Worm (Caenorhabditis elegans): Measurements from ENCODE around the gene Y102A5C.4.

The Y102A5C.4 gene

ce11 chrV:16965655-16966054 lies 43.6 kb downstream of the Y102A5C.4 start, which contains the start of gene efl-1:
Gene efl-1 (minus strand): TSS chrV:16965675.
- no peak for TF ChIP-seq tab-1 (GFP tag; IDR thresholded peaks at IDR 0.05)
- no peak for TF ChIP-seq ref-1 (GFP tag; conservative IDR thresholded peaks at IDR 0.05)
- no peak for TF ChIP-seq med-1 (GFP tag; optimal IDR thresholded peaks at IDR 0.05; ENCODE audit: insufficient read depth)
- TF ChIP-seq cog-1 (tag; optimal IDR thresholded peaks at IDR 0.05): no peak
- peak; percentile 65; the same call in 1 of the 2 replicates for TF ChIP-seq ztf-23 (GFP tag; IDR thresholded peaks at IDR 0.05)
- TF ChIP-seq T22C8.4 (GFP tag; IDR thresholded peaks at IDR 0.05): no peak
- no peak for TF ChIP-seq klf-2 (GFP tag; conservative IDR thresholded peaks at IDR 0.05)

- TF ChIP-seq T22C8.4 (GFP tag; IDR thresholded peaks at IDR 0.05) (no peak), flt-1 (GFP tag; IDR thresholded peaks at IDR 0.05) (no peak), med-1 (GFP tag; optimal IDR thresholded peaks at IDR 0.05; ENCODE audit: insufficient read depth) (no peak), tab-1 (GFP tag; IDR thresholded peaks at IDR 0.05) (no peak)
These were observed 44.6 kb downstream of the Y102A5C.4 start, which contains the start of gene fbxa-90 for ce11 chrV:16966636-16967035. Gene fbxa-90 (plus strand): TSS chrV:16966814.

ce11 chrV:16972134-16972533 lies 50.1 kb downstream of the Y102A5C.4 start, which contains the start of gene srh-119:
Gene srh-119 (plus strand): TSS chrV:16972434.
- TF ChIP-seq ztf-29 (GFP tag; IDR thresholded peaks at IDR 0.05): no peak
- no peak for TF ChIP-seq T22C8.4 (GFP tag; IDR thresholded peaks at IDR 0.05)
- TF ChIP-seq med-1 (GFP tag; optimal IDR thresholded peaks at IDR 0.05; ENCODE audit: insufficient read depth): no peak
- TF ChIP-seq tab-1 (GFP tag; IDR thresholded peaks at IDR 0.05): no peak
- TF ChIP-seq klf-2 (GFP tag; conservative IDR thresholded peaks at IDR 0.05): no peak
- TF ChIP-seq ref-1 (GFP tag; conservative IDR thresholded peaks at IDR 0.05): no peak
- no peak for TF ChIP-seq cog-1 (tag; optimal IDR thresholded peaks at IDR 0.05)

ce11 chrV:16973338-16973737 lies 51.3 kb downstream of the Y102A5C.4 start:
- TF ChIP-seq T22C8.4 (GFP tag; IDR thresholded peaks at IDR 0.05) (no peak), cog-1 (tag; optimal IDR thresholded peaks at IDR 0.05) (no peak), ztf-29 (GFP tag; IDR thresholded peaks at IDR 0.05) (no peak), ztf-23 (GFP tag; IDR thresholded peaks at IDR 0.05) (no peak), flt-1 (GFP tag; IDR thresholded peaks at IDR 0.05) (no peak), ref-1 (GFP tag; conservative IDR thresholded peaks at IDR 0.05) (no peak), med-1 (GFP tag; optimal IDR thresholded peaks at IDR 0.05; ENCODE audit: insufficient read depth) (no peak), tab-1 (GFP tag; IDR thresholded peaks at IDR 0.05) (no peak), klf-2 (GFP tag; conservative IDR thresholded peaks at IDR 0.05) (no peak)

Measured in whole organism, midembryonic.